Fruit fly (Drosophila melanogaster) whole organism, adult: ENCODE data around the gene CG5850.

Source experiments
- CG11617 ChIP-seq: fragments of 200-800 bp; sonication (Bioruptor generic); optimal IDR thresholded peaks from 2 replicates; lab custom pipeline; 2017; ENCODE audit warnings: mild to moderate bottlenecking, missing biosample characterization, missing genetic modification reagents, missing genetic modification characterization
- CG1620 ChIP-seq: fragments of 200-800 bp; sonication (Bioruptor generic); optimal IDR thresholded peaks from 2 replicates; lab custom pipeline; 2016; ENCODE audit warnings: missing biosample characterization, missing genetic modification characterization
- Clk ChIP-seq: fragments of 200-800 bp; sonication (Bioruptor generic); optimal IDR thresholded peaks from 2 replicates; lab custom pipeline; 2017; ENCODE audit warnings: missing biosample characterization, missing genetic modification characterization
- Hr96 ChIP-seq: fragments of 200-800 bp; sonication (Bioruptor generic); optimal IDR thresholded peaks from 2 replicates; lab custom pipeline; 2016; ENCODE audit warnings: missing biosample characterization, missing genetic modification characterization
- cic ChIP-seq: fragments of 200-800 bp; sonication (Bioruptor generic); optimal IDR thresholded peaks from 2 replicates; lab custom pipeline; 2017; ENCODE audit warnings: missing biosample characterization, mild to moderate bottlenecking, missing genetic modification characterization, moderate library complexity
- cnc ChIP-seq, 2 experiments: fragments of >200 bp; optimal IDR thresholded peaks; 2 replicates each; lab custom pipeline; 2017
- kay ChIP-seq: fragments of 200-800 bp; sonication (Bioruptor generic); peaks from one replicate; lab custom pipeline; 2016; ENCODE audit warnings: missing biosample characterization, missing genetic modification characterization, borderline replicate concordance
- pad ChIP-seq: fragments of 200-800 bp; sonication (Bioruptor generic); optimal IDR thresholded peaks from 3 replicates; lab custom pipeline; 2017; ENCODE audit warnings: missing biosample characterization, missing genetic modification characterization, mild to moderate bottlenecking, moderate library complexity, missing genetic modification reagents
- toe ChIP-seq: fragments of 200-800 bp; sonication (Bioruptor generic); optimal IDR thresholded peaks from 2 replicates; lab custom pipeline; 2016; ENCODE audit warnings: missing biosample characterization, missing genetic modification characterization

DNA sequence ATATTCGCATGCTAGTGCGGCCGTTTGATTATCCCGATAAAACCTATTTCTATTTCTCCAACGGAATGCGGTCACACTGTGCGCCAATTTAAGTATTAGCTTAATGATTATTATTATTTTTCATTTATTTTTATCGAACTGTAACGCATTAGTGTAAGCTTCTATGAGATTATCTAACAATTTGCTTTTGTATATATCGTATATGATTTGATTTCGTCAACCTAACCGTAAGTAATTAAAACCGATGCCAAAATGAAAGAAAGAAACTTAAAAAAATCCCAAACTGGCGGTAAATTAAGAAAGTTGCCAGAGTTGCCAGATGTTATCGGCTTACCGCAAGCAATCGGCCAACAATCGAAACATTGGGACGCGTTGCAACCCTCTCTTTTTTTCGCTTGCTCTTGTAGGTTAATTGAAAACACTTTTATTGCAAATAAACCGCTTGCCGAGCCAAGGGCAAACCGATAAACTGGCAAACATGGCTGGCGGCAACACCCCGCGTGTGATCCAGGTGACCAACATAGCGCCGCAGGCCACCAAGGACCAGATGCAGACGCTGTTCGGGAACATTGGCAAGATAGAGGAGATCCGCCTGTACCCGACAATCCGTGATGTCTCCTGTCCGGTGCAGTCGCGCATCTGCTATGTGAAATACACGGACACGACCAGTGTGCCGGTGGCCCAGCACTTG lies 51.0 kb downstream of the CG5850 start, which contains the start of the genes Etl1 and Srp54:
- TF ChIP-seq CG1620 (GFP tag; lab: Kevin White, UChicago): no peak
- no peak for TF ChIP-seq pad (GFP tag; lab: Kevin White, UChicago)
- TF ChIP-seq toe: no peak
- TF ChIP-seq cnc (optimal IDR thresholded peaks at IDR 0.05; lab: Kevin White, UChicago): no peak
- TF ChIP-seq cic (GFP tag; lab: Kevin White, UChicago): no peak
- TF ChIP-seq kay (GFP tag; lab: Kevin White, UChicago): no peak
- TF ChIP-seq Hr96 (GFP tag; lab: Kevin White, UChicago): peak; percentile 21
- TF ChIP-seq CG11617: no peak
- TF ChIP-seq Clk (GFP tag; lab: Kevin White, UChicago): no peak
